Worm (Caenorhabditis elegans) whole organism, early embryonic: Measurements from ENCODE around the gene R08C7.1.

Experiments
- B0310.2 ChIP-seq: sonication (generic microtip); optimal IDR thresholded peaks from 2 replicates; lab custom pipeline; 2016; ENCODE audit warnings: mild to moderate bottlenecking, missing genetic modification characterization, missing compliant biosample characterization
- aly-1 ChIP-seq: sonication (generic microtip); optimal IDR thresholded peaks from 2 replicates; lab custom pipeline; 2016; ENCODE audit warnings: missing genetic modification characterization, missing compliant biosample characterization
- ama-1 ChIP-seq: fragments of 150-350 bp; optimal IDR thresholded peaks from 2 replicates; lab custom pipeline; 2014
- ceh-13 ChIP-seq: fragments of 200-800 bp; sonication (Bioruptor generic); optimal IDR thresholded peaks from 2 replicates; lab custom pipeline; 2018; ENCODE audit warnings: mild to moderate bottlenecking, missing genetic modification characterization, missing compliant biosample characterization
- ceh-36 ChIP-seq: sonication (generic microtip); optimal IDR thresholded peaks from 2 replicates; lab custom pipeline; 2016; ENCODE audit warnings: missing genetic modification characterization, inconsistent platforms, missing compliant biosample characterization
- flt-1 ChIP-seq: fragments of 200-800 bp; sonication (Bioruptor generic); IDR thresholded peaks from 2 replicates; pipeline ENCODE4 v1.3.6; 2022; ENCODE audit warnings: missing genetic modification characterization, missing compliant biosample characterization
- hmg-4 ChIP-seq: fragments of 200-800 bp; sonication (Bioruptor generic); optimal IDR thresholded peaks from 2 replicates; lab custom pipeline; 2018; ENCODE audit warnings: mild to moderate bottlenecking, missing genetic modification characterization, missing compliant biosample characterization
- pes-1 ChIP-seq: fragments of 200-800 bp; sonication (Bioruptor generic); IDR thresholded peaks from 2 replicates; pipeline ENCODE4 v1.3.6; 2022; ENCODE audit warnings: missing genetic modification reagents, missing genetic modification characterization, missing compliant biosample characterization
- scrt-1 ChIP-seq: fragments of 200-800 bp; sonication (Bioruptor generic); IDR thresholded peaks from 2 replicates; pipeline ENCODE4 v1.3.6; 2022; ENCODE audit warnings: missing genetic modification characterization, missing compliant biosample characterization
- sea-1 ChIP-seq: fragments of 200-800 bp; sonication (Bioruptor generic); conservative IDR thresholded peaks from 2 replicates; pipeline ENCODE4 v1.3.6; 2022; ENCODE audit warnings: missing genetic modification characterization, missing compliant biosample characterization
- tbx-37 ChIP-seq: fragments of 200-800 bp; sonication (Bioruptor generic); conservative IDR thresholded peaks from 2 replicates; pipeline ENCODE4 v1.3.6; 2022; ENCODE audit warnings: missing genetic modification reagents, missing genetic modification characterization, missing compliant biosample characterization
- tra-4 ChIP-seq: sonication (generic microtip); optimal IDR thresholded peaks from 2 replicates; lab custom pipeline; 2017; ENCODE audit warnings: missing genetic modification characterization, missing compliant biosample characterization

- TF ChIP-seq tra-4 (tag; lab: Kevin White, UChicago), result no peak
- no peak for TF ChIP-seq B0310.2 (tag; lab: Kevin White, UChicago)
- TF ChIP-seq ama-1 (lab: Kevin White, UChicago), result no peak
- TF ChIP-seq flt-1 (GFP tag; lab: Robert Waterston, UW), result no peak
- no peak for TF ChIP-seq tbx-37 (GFP tag; lab: Robert Waterston, UW)
- TF ChIP-seq hmg-4 (GFP tag; lab: Kevin White, UChicago), result no peak
- no peak for TF ChIP-seq sea-1 (GFP tag; lab: Robert Waterston, UW)
- no peak for TF ChIP-seq ceh-36
- no peak for TF ChIP-seq scrt-1
- no peak for TF ChIP-seq ceh-13 (GFP tag; lab: Kevin White, UChicago)
- no peak for TF ChIP-seq pes-1
- TF ChIP-seq aly-1, result no peak
These were observed 38.6 kb upstream of the R08C7.1 start for ce11 chrIV:4413114-4413513.
